Worm (Caenorhabditis elegans) whole organism, mixed stage, embryonic: ENCODE data around the gene F47B8.3.

Experiments
- M03D4.4 ChIP-seq: sonication (generic microtip); optimal IDR thresholded peaks from 2 replicates; lab custom pipeline; 2017; ENCODE audit warnings: mild to moderate bottlenecking, missing genetic modification characterization, missing compliant biosample characterization
- bed-3 ChIP-seq: fragments of 200-800 bp; sonication (Bioruptor generic); optimal IDR thresholded peaks from 3 replicates; lab custom pipeline; 2018; ENCODE audit warnings: mild to moderate bottlenecking, missing genetic modification characterization, moderate library complexity, missing compliant biosample characterization
- blmp-1 ChIP-seq: fragments of 150-350 bp; optimal IDR thresholded peaks from 2 replicates; lab custom pipeline; 2014; ENCODE audit warnings: missing biosample characterization, missing genetic modification characterization
- ceh-39 ChIP-seq: fragments of 150-350 bp; optimal IDR thresholded peaks from 2 replicates; lab custom pipeline; 2014; ENCODE audit warnings: missing biosample characterization, missing genetic modification characterization
- ceh-43 ChIP-seq: fragments of 200-800 bp; sonication (Bioruptor generic); optimal IDR thresholded peaks from 2 replicates; lab custom pipeline; 2018; ENCODE audit warnings: mild to moderate bottlenecking, missing genetic modification characterization, moderate library complexity, missing compliant biosample characterization
- ceh-83 ChIP-seq: fragments of 200-800 bp; sonication (Bioruptor generic); optimal IDR thresholded peaks from 2 replicates; lab custom pipeline; 2018; ENCODE audit warnings: mild to moderate bottlenecking, missing genetic modification characterization, missing compliant biosample characterization
- ces-1 ChIP-seq: fragments of 150-350 bp; optimal IDR thresholded peaks from 2 replicates; lab custom pipeline; 2014; ENCODE audit warnings: missing biosample characterization, missing genetic modification reagents, missing genetic modification characterization
- cnd-1 ChIP-seq: fragments of 200-800 bp; sonication (Bioruptor generic); optimal IDR thresholded peaks from 2 replicates; lab custom pipeline; 2018; ENCODE audit warnings: mild to moderate bottlenecking, missing genetic modification characterization, missing compliant biosample characterization
- elt-1 ChIP-seq: sonication (generic microtip); optimal IDR thresholded peaks from 2 replicates; lab custom pipeline; 2017; ENCODE audit warnings: missing genetic modification characterization, mild to moderate bottlenecking, missing compliant biosample characterization, antibody characterized with exemption, moderate library complexity, borderline replicate concordance; ENCODE audit not compliant: insufficient read depth
- elt-3 ChIP-seq: fragments of 150-350 bp; optimal IDR thresholded peaks from 2 replicates; lab custom pipeline; 2014; ENCODE audit warnings: missing biosample characterization, missing genetic modification characterization
- flh-1 ChIP-seq: fragments of 200-800 bp; sonication (Bioruptor generic); optimal IDR thresholded peaks from 2 replicates; lab custom pipeline; 2018; ENCODE audit warnings: mild to moderate bottlenecking, missing genetic modification characterization, moderate library complexity, missing compliant biosample characterization
- ham-2 ChIP-seq: fragments of 200-800 bp; sonication (Bioruptor generic); optimal IDR thresholded peaks from 2 replicates; lab custom pipeline; 2018; ENCODE audit warnings: mild to moderate bottlenecking, missing genetic modification characterization, missing compliant biosample characterization
- hlh-1 ChIP-seq: fragments of 150-350 bp; optimal IDR thresholded peaks from 2 replicates; lab custom pipeline; 2014; ENCODE audit warnings: missing biosample characterization, missing genetic modification reagents, missing genetic modification characterization
- lin-13 ChIP-seq: fragments of 150-350 bp; optimal IDR thresholded peaks from 2 replicates; lab custom pipeline; 2014; ENCODE audit warnings: missing biosample characterization, missing genetic modification characterization
- lin-32 ChIP-seq: fragments of 200-800 bp; sonication (Bioruptor generic); optimal IDR thresholded peaks from 2 replicates; lab custom pipeline; 2018; ENCODE audit warnings: mild to moderate bottlenecking, missing genetic modification characterization, missing compliant biosample characterization
- lsy-2 ChIP-seq: fragments of 150-350 bp; optimal IDR thresholded peaks from 2 replicates; lab custom pipeline; 2014; ENCODE audit warnings: missing biosample characterization, missing genetic modification characterization
- mep-1 ChIP-seq: fragments of 150-350 bp; optimal IDR thresholded peaks from 2 replicates; lab custom pipeline; 2017; ENCODE audit warnings: missing biosample characterization, missing genetic modification reagents, missing genetic modification characterization, inconsistent platforms
- nhr-12 ChIP-seq: fragments of 150-350 bp; optimal IDR thresholded peaks from 2 replicates; lab custom pipeline; 2014; ENCODE audit warnings: missing biosample characterization, missing genetic modification characterization
- nhr-2 ChIP-seq: fragments of 150-350 bp; optimal IDR thresholded peaks from 2 replicates; lab custom pipeline; 2014; ENCODE audit warnings: missing biosample characterization, missing genetic modification characterization
- nhr-28 ChIP-seq: fragments of 150-350 bp; optimal IDR thresholded peaks from 2 replicates; lab custom pipeline; 2014; ENCODE audit warnings: missing biosample characterization, missing genetic modification characterization
- pha-4 ChIP-seq: fragments of 150-350 bp; optimal IDR thresholded peaks from 2 replicates; lab custom pipeline; 2018; ENCODE audit warnings: missing biosample characterization, missing genetic modification reagents, missing genetic modification characterization
- sem-2 ChIP-seq: fragments of 200-800 bp; sonication (Bioruptor generic); optimal IDR thresholded peaks from 2 replicates; lab custom pipeline; 2018; ENCODE audit warnings: mild to moderate bottlenecking, missing genetic modification characterization, missing compliant biosample characterization
- snpc-4 ChIP-seq: fragments of 150-350 bp; optimal IDR thresholded peaks from 2 replicates; lab custom pipeline; 2014; ENCODE audit warnings: missing biosample characterization, missing genetic modification characterization
- sptf-1 ChIP-seq: sonication (generic microtip); optimal IDR thresholded peaks from 2 replicates; lab custom pipeline; 2017; ENCODE audit warnings: mild to moderate bottlenecking, missing genetic modification characterization, moderate library complexity, missing compliant biosample characterization
- unc-120 ChIP-seq: sonication (generic microtip); optimal IDR thresholded peaks from 2 replicates; lab custom pipeline; 2017; ENCODE audit warnings: missing genetic modification characterization, missing compliant biosample characterization; ENCODE audit not compliant: poor library complexity, severe bottlenecking
- unc-39 ChIP-seq: fragments of 150-350 bp; optimal IDR thresholded peaks from 2 replicates; lab custom pipeline; 2014; ENCODE audit warnings: missing biosample characterization, missing genetic modification characterization
- unc-62 ChIP-seq: fragments of 150-350 bp; optimal IDR thresholded peaks from 2 replicates; lab custom pipeline; 2014; ENCODE audit warnings: missing biosample characterization, missing genetic modification reagents, missing genetic modification characterization
- zip-8 ChIP-seq: fragments of 150-350 bp; optimal IDR thresholded peaks from 2 replicates; lab custom pipeline; 2014; ENCODE audit warnings: missing biosample characterization, missing genetic modification characterization
- ztf-11 ChIP-seq: fragments of 150-350 bp; optimal IDR thresholded peaks from 2 replicates; lab custom pipeline; 2014; ENCODE audit warnings: missing biosample characterization, missing genetic modification characterization

Gene F47B8.3

ce11 chrV:14319101-14319781, 3.6 kb downstream of the F47B8.3 start, which contains the start of gene F47B8.13:
Gene F47B8.13, minus strand, starts transcription at chrV:14319731.
- no peak for TF ChIP-seq unc-120 (tag; lab: Kevin White, UChicago)
- TF ChIP-seq ceh-83 (GFP tag; lab: Kevin White, UChicago) = no peak
- no peak for TF ChIP-seq zip-8 (tag; lab: Kevin White, UChicago)
- TF ChIP-seq M03D4.4 = no peak
- TF ChIP-seq elt-1 = no peak
- TF ChIP-seq pha-4 (tag; lab: Kevin White, UChicago) = no peak
- TF ChIP-seq ham-2 (GFP tag; lab: Kevin White, UChicago) = no peak
- TF ChIP-seq lin-13 = no peak
- TF ChIP-seq lsy-2 (tag; lab: Kevin White, UChicago) = no peak
- no peak for TF ChIP-seq nhr-28 (tag; lab: Kevin White, UChicago)
- no peak for TF ChIP-seq nhr-2 (tag; lab: Kevin White, UChicago)
- no peak for TF ChIP-seq ces-1 (GFP tag; lab: Kevin White, UChicago)
- TF ChIP-seq nhr-12 (tag; lab: Kevin White, UChicago) = no peak
- TF ChIP-seq lin-32 = no peak
- TF ChIP-seq unc-62 (GFP tag; lab: Kevin White, UChicago) = no peak
- no peak for TF ChIP-seq snpc-4
- no peak for TF ChIP-seq ceh-43
- no peak for TF ChIP-seq elt-3 (tag; lab: Kevin White, UChicago)
- no peak for TF ChIP-seq ceh-39 (tag; lab: Kevin White, UChicago)
- TF ChIP-seq bed-3 (GFP tag; lab: Kevin White, UChicago) = no peak

- TF ChIP-seq M03D4.4 = no peak
- TF ChIP-seq ceh-83 (GFP tag; lab: Kevin White, UChicago) = no peak
- TF ChIP-seq unc-120 (tag; lab: Kevin White, UChicago) = no peak
- TF ChIP-seq elt-3 (tag; lab: Kevin White, UChicago) = no peak
- no peak for TF ChIP-seq lin-13
- TF ChIP-seq ztf-11 (tag; lab: Kevin White, UChicago) = no peak
- no peak for TF ChIP-seq nhr-2 (tag; lab: Kevin White, UChicago)
- TF ChIP-seq cnd-1 (tag; lab: Kevin White, UChicago) = no peak
- TF ChIP-seq nhr-28 (tag; lab: Kevin White, UChicago) = no peak
- no peak for TF ChIP-seq flh-1 (GFP tag; lab: Kevin White, UChicago)
- no peak for TF ChIP-seq snpc-4
- no peak for TF ChIP-seq hlh-1 (tag; lab: Kevin White, UChicago)
- no peak for TF ChIP-seq pha-4 (tag; lab: Kevin White, UChicago)
- no peak for TF ChIP-seq ham-2 (GFP tag; lab: Kevin White, UChicago)
- TF ChIP-seq blmp-1 (tag; lab: Kevin White, UChicago) = no peak
- TF ChIP-seq zip-8 (tag; lab: Kevin White, UChicago) = no peak
Measured at ce11 chrV:14317621-14318020, 5.2 kb downstream of the F47B8.3 start.

ce11 chrV:14317204-14317603, 5.6 kb downstream of the F47B8.3 start:
- TF ChIP-seq ces-1 (GFP tag; lab: Kevin White, UChicago) (no peak), elt-3 (tag; lab: Kevin White, UChicago) (no peak), ham-2 (GFP tag; lab: Kevin White, UChicago) (no peak), lin-13 (no peak), flh-1 (GFP tag; lab: Kevin White, UChicago) (no peak), unc-120 (tag; lab: Kevin White, UChicago) (no peak), zip-8 (tag; lab: Kevin White, UChicago) (no peak), sptf-1 (tag; lab: Kevin White, UChicago) (no peak), bed-3 (GFP tag; lab: Kevin White, UChicago) (no peak), ceh-43 (no peak), elt-1 (no peak), sem-2 (GFP tag; lab: Kevin White, UChicago) (no peak), nhr-12 (tag; lab: Kevin White, UChicago) (no peak), mep-1 (tag; lab: Kevin White, UChicago) (no peak), nhr-28 (tag; lab: Kevin White, UChicago) (no peak), ztf-11 (tag; lab: Kevin White, UChicago) (no peak), unc-62 (GFP tag; lab: Kevin White, UChicago) (no peak), unc-39 (no peak)
- TF ChIP-seq, all 35 proteins: peak for 0

ce11 chrV:14316525-14316924, 6.3 kb downstream of the F47B8.3 start, which contains the start of gene F47B8.2:
Gene F47B8.2, minus strand, starts transcription at chrV:14316625.
- TF ChIP-seq ceh-43 (no peak), elt-1 (no peak), ceh-83 (GFP tag; lab: Kevin White, UChicago) (no peak), snpc-4 (no peak), cnd-1 (tag; lab: Kevin White, UChicago) (no peak)
